Fruit fly (Drosophila melanogaster) whole organism, embryonic: ENCODE measurements around the gene CG9286.
A peak's percentile ranks its signal among the peaks of the same experiment; 100 is the strongest.

Experiments
- Atf-2 ChIP-seq: fragments of 200-800 bp; sonication (Bioruptor generic); optimal IDR thresholded peaks from 2 replicates; lab custom pipeline; 2016; ENCODE audit warnings: missing biosample characterization, missing genetic modification characterization
- CG10462 ChIP-seq: fragments of 200-800 bp; sonication (Bioruptor generic); optimal IDR thresholded peaks from 2 replicates; lab custom pipeline; 2016; ENCODE audit warnings: missing biosample characterization, missing genetic modification characterization
- CG10654 ChIP-seq: fragments of 200-800 bp; sonication (Bioruptor generic); optimal IDR thresholded peaks from 2 replicates; lab custom pipeline; 2016; ENCODE audit warnings: missing biosample characterization, missing genetic modification characterization
- CG11093 ChIP-seq: fragments of 200-800 bp; sonication (Bioruptor generic); IDR thresholded peaks from 3 replicates; pipeline ENCODE4 v1.3.6; 2022; ENCODE audit warnings: missing biosample characterization, missing genetic modification characterization
- CG11398 ChIP-seq: fragments of 200-800 bp; sonication (Bioruptor generic); optimal IDR thresholded peaks from 2 replicates; lab custom pipeline; 2016; ENCODE audit warnings: missing biosample characterization, missing genetic modification characterization
- CG11560 ChIP-seq: fragments of 200-800 bp; sonication (Bioruptor generic); IDR thresholded peaks from 3 replicates; pipeline ENCODE4 v1.3.6; 2022; ENCODE audit warnings: missing biosample characterization, missing genetic modification characterization
- CG12299 ChIP-seq: fragments of 200-800 bp; sonication (Bioruptor generic); optimal IDR thresholded peaks from 2 replicates; lab custom pipeline; 2018; ENCODE audit warnings: missing biosample characterization, mild to moderate bottlenecking, missing genetic modification characterization
- CG12659 ChIP-seq: fragments of 200-800 bp; sonication (Bioruptor generic); optimal IDR thresholded peaks from 3 replicates; lab custom pipeline; 2017; ENCODE audit warnings: mild to moderate bottlenecking, missing biosample characterization, missing genetic modification reagents, missing genetic modification characterization
- CG13287 ChIP-seq: fragments of 200-800 bp; sonication (Bioruptor generic); IDR thresholded peaks from 2 replicates; pipeline ENCODE4 v1.3.6; 2022; ENCODE audit warnings: missing biosample characterization, missing genetic modification characterization; ENCODE audit not compliant: partially characterized antibody
- CG14014 ChIP-seq: fragments of 200-800 bp; sonication (Bioruptor generic); IDR thresholded peaks from 2 replicates; pipeline ENCODE4 v1.3.6; 2022; ENCODE audit warnings: missing biosample characterization, missing genetic modification characterization
- CG14441 ChIP-seq: fragments of 200-800 bp; sonication (Bioruptor generic); IDR thresholded peaks from 2 replicates; pipeline ENCODE4 v1.3.6; 2022; ENCODE audit warnings: missing biosample characterization, missing genetic modification characterization
- CG14667 ChIP-seq: fragments of 200-800 bp; sonication (Bioruptor generic); IDR thresholded peaks from 2 replicates; pipeline ENCODE4 v1.3.6; 2022; ENCODE audit warnings: missing biosample characterization, missing genetic modification characterization
- CG1529 ChIP-seq: fragments of 200-800 bp; sonication (Bioruptor generic); optimal IDR thresholded peaks from 3 replicates; lab custom pipeline; 2018; ENCODE audit warnings: missing biosample characterization, missing genetic modification characterization
- CG16863 ChIP-seq: fragments of 200-800 bp; sonication (Bioruptor generic); optimal IDR thresholded peaks from 3 replicates; lab custom pipeline; 2016; ENCODE audit warnings: missing biosample characterization, missing genetic modification characterization
- CG17186 ChIP-seq: fragments of 200-800 bp; sonication (Bioruptor generic); optimal IDR thresholded peaks from 3 replicates; lab custom pipeline; 2017; ENCODE audit warnings: missing biosample characterization, missing genetic modification reagents, missing genetic modification characterization
- CG1792 ChIP-seq: fragments of 200-800 bp; sonication (Bioruptor generic); optimal IDR thresholded peaks from 2 replicates; lab custom pipeline; 2016; ENCODE audit warnings: missing biosample characterization, missing genetic modification characterization
- CG18011 ChIP-seq: fragments of 200-800 bp; sonication (Bioruptor generic); optimal IDR thresholded peaks from 2 replicates; lab custom pipeline; 2017; ENCODE audit warnings: missing biosample characterization, missing genetic modification characterization, mild to moderate bottlenecking, moderate library complexity, missing genotype
- CG18619 ChIP-seq: fragments of 200-800 bp; sonication (Bioruptor generic); optimal IDR thresholded peaks from 3 replicates; lab custom pipeline; 2017; ENCODE audit warnings: missing biosample characterization, mild to moderate bottlenecking, missing genetic modification characterization
- CG30431 ChIP-seq: fragments of 200-800 bp; sonication (Bioruptor generic); optimal IDR thresholded peaks from 2 replicates; lab custom pipeline; 2017; ENCODE audit warnings: missing biosample characterization, missing genetic modification characterization
- CG4404 ChIP-seq: fragments of 200-800 bp; sonication (Bioruptor generic); IDR thresholded peaks from 2 replicates; pipeline ENCODE4 v1.3.6; 2022; ENCODE audit warnings: missing biosample characterization, missing genetic modification characterization
- CG7839 ChIP-seq: fragments of 200-800 bp; sonication (Bioruptor generic); optimal IDR thresholded peaks from 3 replicates; lab custom pipeline; 2018; ENCODE audit warnings: missing biosample characterization, mild to moderate bottlenecking, missing genetic modification characterization, moderate library complexity
- CG9609 ChIP-seq: fragments of 200-800 bp; sonication (Bioruptor generic); optimal IDR thresholded peaks from 3 replicates; lab custom pipeline; 2016; ENCODE audit warnings: missing biosample characterization, missing genetic modification characterization
- CG9797 ChIP-seq: fragments of 200-800 bp; sonication (Bioruptor generic); optimal IDR thresholded peaks from 3 replicates; lab custom pipeline; 2018; ENCODE audit warnings: missing biosample characterization, mild to moderate bottlenecking, missing genetic modification characterization
- CG9876 ChIP-seq: fragments of 200-800 bp; sonication (Bioruptor generic); optimal IDR thresholded peaks from 2 replicates; lab custom pipeline; 2016; ENCODE audit warnings: missing biosample characterization, missing genetic modification characterization
- Dbx ChIP-seq: fragments of 200-800 bp; sonication (Bioruptor generic); IDR thresholded peaks from 3 replicates; pipeline ENCODE4 v1.3.6; 2022; ENCODE audit warnings: missing biosample characterization, missing genetic modification characterization
- Dfd ChIP-seq, 2 experiments: fragments of >200 bp; optimal IDR thresholded peaks; 2 replicates each; lab custom pipeline; 2017; ENCODE audit warnings: missing biosample characterization in 2 of 2, missing genetic modification characterization in 2 of 2
- Ets97D ChIP-seq: fragments of 200-800 bp; sonication (Bioruptor generic); optimal IDR thresholded peaks from 3 replicates; lab custom pipeline; 2016; ENCODE audit warnings: missing biosample characterization, missing genetic modification characterization
- Fer3 ChIP-seq: fragments of 200-800 bp; sonication (Bioruptor generic); optimal IDR thresholded peaks from 2 replicates; lab custom pipeline; 2018; ENCODE audit warnings: missing biosample characterization, mild to moderate bottlenecking, missing genetic modification characterization, moderate library complexity
- Hr39 ChIP-seq: fragments of >200 bp; optimal IDR thresholded peaks from 2 replicates; lab custom pipeline; 2017
- MTF-1 ChIP-seq: fragments of 200-800 bp; sonication (Bioruptor generic); optimal IDR thresholded peaks from 2 replicates; lab custom pipeline; 2018; ENCODE audit warnings: missing biosample characterization, mild to moderate bottlenecking, missing genetic modification characterization, borderline replicate concordance
- NK7.1 ChIP-seq: fragments of 200-800 bp; sonication (Bioruptor generic); optimal IDR thresholded peaks from 3 replicates; lab custom pipeline; 2016; ENCODE audit warnings: missing biosample characterization, missing genetic modification characterization
- Rx ChIP-seq: fragments of 200-800 bp; sonication (Bioruptor generic); IDR thresholded peaks from 2 replicates; pipeline ENCODE4 v1.3.6; 2022; ENCODE audit warnings: missing biosample characterization, missing genetic modification characterization
- Spps ChIP-seq: fragments of 200-800 bp; sonication (Bioruptor generic); optimal IDR thresholded peaks from 2 replicates; lab custom pipeline; 2018; ENCODE audit warnings: missing biosample characterization, mild to moderate bottlenecking, missing genetic modification characterization
- Ssrp ChIP-seq: fragments of 200-800 bp; sonication (Bioruptor generic); optimal IDR thresholded peaks from 2 replicates; lab custom pipeline; 2018; ENCODE audit warnings: missing biosample characterization, mild to moderate bottlenecking, missing genetic modification characterization, moderate library complexity
- Tbp ChIP-seq: fragments of >200 bp; optimal IDR thresholded peaks from 2 replicates; lab custom pipeline; 2018; ENCODE audit warnings: missing biosample characterization, missing genetic modification characterization
- Vsx1 ChIP-seq: fragments of 200-800 bp; sonication (Bioruptor generic); optimal IDR thresholded peaks from 2 replicates; lab custom pipeline; 2017; ENCODE audit warnings: missing biosample characterization, mild to moderate bottlenecking, missing genetic modification characterization, missing genetic modification reagents
- Xrp1 ChIP-seq: fragments of 200-800 bp; sonication (Bioruptor generic); IDR thresholded peaks from 2 replicates; pipeline ENCODE4 v1.3.6; 2022; ENCODE audit warnings: missing biosample characterization, missing genetic modification characterization
- amos ChIP-seq: fragments of 200-800 bp; sonication (Bioruptor generic); IDR thresholded peaks from 2 replicates; pipeline ENCODE4 v1.3.6; 2022; ENCODE audit warnings: missing biosample characterization, missing genetic modification characterization; ENCODE audit not compliant: partially characterized antibody
- az2 ChIP-seq: fragments of 200-800 bp; sonication (Bioruptor generic); optimal IDR thresholded peaks from 3 replicates; lab custom pipeline; 2016; ENCODE audit warnings: missing biosample characterization, missing genetic modification characterization
- bbx ChIP-seq: fragments of 200-800 bp; sonication (Bioruptor generic); IDR thresholded peaks from 2 replicates; pipeline ENCODE4 v1.3.6; 2022; ENCODE audit warnings: missing biosample characterization, missing genetic modification characterization; ENCODE audit not compliant: partially characterized antibody
- cas ChIP-seq: fragments of 200-800 bp; sonication (Bioruptor generic); IDR thresholded peaks from 2 replicates; pipeline ENCODE4 v1.3.6; 2022; ENCODE audit warnings: missing biosample characterization, missing genetic modification characterization
- cato ChIP-seq: fragments of 200-800 bp; sonication (Bioruptor generic); optimal IDR thresholded peaks from 2 replicates; lab custom pipeline; 2016; ENCODE audit warnings: missing biosample characterization, missing genetic modification characterization, borderline replicate concordance
- chif ChIP-seq, 2 experiments: fragments of 200-800 bp; sonication (Bioruptor generic); optimal IDR thresholded peaks; 3 replicates each; lab custom pipeline; 2016; ENCODE audit warnings: missing biosample characterization in 2 of 2, missing genetic modification characterization in 2 of 2
- dan ChIP-seq: fragments of 200-800 bp; sonication (Bioruptor generic); IDR thresholded peaks from 2 replicates; pipeline ENCODE4 v1.3.6; 2022; ENCODE audit warnings: missing biosample characterization, missing genetic modification characterization
- dm ChIP-seq: fragments of 200-800 bp; sonication (Bioruptor generic); optimal IDR thresholded peaks from 3 replicates; lab custom pipeline; 2016; ENCODE audit warnings: missing biosample characterization, missing genetic modification characterization
- fd96Cb ChIP-seq: fragments of 200-800 bp; sonication (Bioruptor generic); optimal IDR thresholded peaks from 2 replicates; lab custom pipeline; 2018; ENCODE audit warnings: missing biosample characterization, mild to moderate bottlenecking, missing genetic modification characterization, moderate library complexity
- gsb-n ChIP-seq: fragments of 200-800 bp; sonication (Bioruptor generic); optimal IDR thresholded peaks from 3 replicates; lab custom pipeline; 2018; ENCODE audit warnings: missing biosample characterization, mild to moderate bottlenecking, missing genetic modification characterization
- kni ChIP-seq: fragments of 200-800 bp; sonication (Bioruptor generic); optimal IDR thresholded peaks from 3 replicates; lab custom pipeline; 2017; ENCODE audit warnings: mild to moderate bottlenecking, missing biosample characterization, missing genetic modification reagents, missing genetic modification characterization
- peb ChIP-seq: fragments of 200-800 bp; sonication (Bioruptor generic); IDR thresholded peaks from 2 replicates; pipeline ENCODE4 v1.3.6; 2022; ENCODE audit warnings: missing biosample characterization, missing genetic modification characterization
- psq ChIP-seq: fragments of 200-800 bp; sonication (Bioruptor generic); optimal IDR thresholded peaks from 2 replicates; lab custom pipeline; 2017; ENCODE audit warnings: missing biosample characterization, missing genetic modification characterization
- row ChIP-seq: fragments of 200-800 bp; sonication (Bioruptor generic); IDR thresholded peaks from 3 replicates; pipeline ENCODE4 v1.3.6; 2022; ENCODE audit warnings: missing biosample characterization, missing genetic modification characterization
- wor ChIP-seq: fragments of 200-800 bp; sonication (Bioruptor generic); IDR thresholded peaks from 2 replicates; pipeline ENCODE4 v1.3.6; 2022; ENCODE audit warnings: missing biosample characterization, missing genetic modification characterization

CG9286 gene

DNA sequence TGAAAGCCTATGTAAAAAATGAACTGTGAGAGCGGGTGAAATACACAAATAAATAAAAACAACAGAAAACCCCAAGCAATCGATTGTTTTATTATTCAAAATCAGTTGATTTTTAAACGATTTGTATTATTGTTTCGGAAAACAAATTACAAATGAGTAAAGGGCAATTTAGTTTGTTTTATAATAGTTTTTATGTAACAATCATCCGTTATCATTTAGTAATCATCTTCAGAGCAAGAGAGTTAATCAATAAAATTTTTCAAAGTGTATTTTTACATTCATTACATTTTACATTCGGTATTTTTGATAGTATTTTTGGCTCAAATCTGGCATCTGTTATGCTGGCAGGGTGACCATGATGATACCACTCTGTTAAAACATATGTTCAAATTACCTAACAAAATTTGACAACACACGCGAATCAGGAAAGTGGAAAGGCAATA, 1.5 kb upstream of the CG9286 start, which contains the start of the genes CG42375 and CG9288 (continued):
- peak; percentile 82 for TF ChIP-seq Xrp1 (GFP tag; lab: Robert Waterston, UW)
- TF ChIP-seq CG18011 (GFP tag; lab: Kevin White, UChicago): no peak
- TF ChIP-seq bbx: no peak
- TF ChIP-seq row (GFP tag; lab: Robert Waterston, UW): peak; percentile 54; the same call in 2 of the 3 replicates
- TF ChIP-seq CG9609 (GFP tag; lab: Kevin White, UChicago): no peak
- peak; percentile 61 for TF ChIP-seq CG1792
- peak; percentile 19 for TF ChIP-seq az2 (GFP tag; lab: Kevin White, UChicago)
- TF ChIP-seq Fer3 (tag; lab: Kevin White, UChicago): peak; percentile 77
- TF ChIP-seq CG13287 (GFP tag; lab: Robert Waterston, UW): peak; percentile 17; the same call in 1 of the 2 replicates
- TF ChIP-seq fd96Cb (tag; lab: Kevin White, UChicago): peak; percentile 83
- TF ChIP-seq psq: no peak
- TF ChIP-seq CG11093: no peak
- TF ChIP-seq CG9876 (GFP tag; lab: Kevin White, UChicago): no peak
- TF ChIP-seq NK7.1 (GFP tag; lab: Kevin White, UChicago): peak; percentile 59
- TF ChIP-seq Spps (tag; lab: Kevin White, UChicago): peak; percentile 53
- peak in 1 of 2 experiments; percentile 58 for TF ChIP-seq chif (GFP tag; optimal IDR thresholded peaks at IDR 0.05; lab: Kevin White, UChicago)
- TF ChIP-seq cas (GFP tag; lab: Robert Waterston, UW): no peak
- peak; percentile 85 for TF ChIP-seq CG7839
- no peak for TF ChIP-seq CG4404 (GFP tag; lab: Robert Waterston, UW)
- no peak for TF ChIP-seq CG11398 (GFP tag; lab: Kevin White, UChicago)
- no peak for TF ChIP-seq CG18619 (GFP tag; lab: Kevin White, UChicago)
- TF ChIP-seq peb (GFP tag; lab: Robert Waterston, UW): no peak
- TF ChIP-seq CG9797 (GFP tag; lab: Kevin White, UChicago): no peak
- TF ChIP-seq Vsx1: peak; percentile 29
- no peak for TF ChIP-seq kni (GFP tag; lab: Kevin White, UChicago)
- TF ChIP-seq CG10462: no peak
- TF ChIP-seq CG11560 (tag; lab: Robert Waterston, UW): no peak
- TF ChIP-seq CG16863 (GFP tag; lab: Kevin White, UChicago): no peak
- TF ChIP-seq cato: no peak
- no peak for TF ChIP-seq CG1529
- TF ChIP-seq Ets97D (GFP tag; lab: Kevin White, UChicago): no peak
- TF ChIP-seq gsb-n (tag; lab: Kevin White, UChicago): peak; percentile 13
- peak; percentile 42 for TF ChIP-seq CG10654 (GFP tag; lab: Kevin White, UChicago)
- no peak for TF ChIP-seq CG14014 (GFP tag; lab: Robert Waterston, UW)
- no peak for TF ChIP-seq Dfd (GFP tag; optimal IDR thresholded peaks at IDR 0.05; lab: Kevin White, UChicago)
- no peak for TF ChIP-seq amos (GFP tag; lab: Robert Waterston, UW)
- TF ChIP-seq dan: no peak
- TF ChIP-seq CG30431: no peak
- no peak for TF ChIP-seq Hr39 (lab: Kevin White, UChicago)
- TF ChIP-seq CG14441 (GFP tag; lab: Robert Waterston, UW): peak; percentile 70
- TF ChIP-seq CG17186 (GFP tag; lab: Kevin White, UChicago): peak; percentile 38
- TF ChIP-seq dm (GFP tag; lab: Kevin White, UChicago): peak; percentile 4
- TF ChIP-seq CG12299 (tag; lab: Kevin White, UChicago): no peak
- TF ChIP-seq MTF-1 (GFP tag; lab: Kevin White, UChicago): no peak
- TF ChIP-seq CG14667 (GFP tag; lab: Robert Waterston, UW): no peak
- peak; percentile 61; the same call in 1 of the 3 replicates for TF ChIP-seq Dbx (GFP tag; lab: Robert Waterston, UW)
- no peak for TF ChIP-seq Atf-2 (GFP tag; lab: Kevin White, UChicago)
- no peak for TF ChIP-seq wor (GFP tag; lab: Robert Waterston, UW)
- peak; percentile 34 for TF ChIP-seq CG12659
- TF ChIP-seq Ssrp (tag; lab: Kevin White, UChicago): no peak
- no peak for TF ChIP-seq Rx (GFP tag; lab: Robert Waterston, UW)
- no peak for TF ChIP-seq Tbp (GFP tag; lab: Kevin White, UChicago)
